Worm (Caenorhabditis elegans): ENCODE measurements around the gene srd-31.

DNA sequence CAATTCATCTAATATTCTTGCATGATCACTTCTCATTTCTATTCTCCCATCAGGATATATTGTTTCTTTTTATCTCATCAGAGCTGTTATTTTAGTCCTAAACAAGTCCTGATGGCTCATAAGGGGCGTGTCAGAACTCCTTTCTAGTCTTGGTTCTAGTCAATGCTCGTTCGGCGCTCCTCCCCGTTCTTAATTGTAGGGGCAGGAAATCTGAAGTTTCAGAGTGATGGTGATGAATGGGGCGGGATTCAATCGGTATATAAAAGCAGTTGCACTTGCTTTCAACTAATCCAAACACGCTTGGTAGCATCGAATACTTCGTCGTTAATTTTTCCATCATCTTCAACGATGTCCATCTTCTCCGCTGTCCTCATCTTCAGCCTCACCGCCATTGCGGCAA is 37.7 kb upstream of the srd-31 start, which contains the start of gene C12D5.4:
- no peak for TF ChIP-seq flt-1 (GFP tag; IDR thresholded peaks at IDR 0.05)
- no peak for TF ChIP-seq tab-1 (GFP tag; IDR thresholded peaks at IDR 0.05)
- no peak for TF ChIP-seq klf-2 (GFP tag; conservative IDR thresholded peaks at IDR 0.05)
- TF ChIP-seq ref-1 (GFP tag; conservative IDR thresholded peaks at IDR 0.05): no peak
- TF ChIP-seq ztf-23 (GFP tag; IDR thresholded peaks at IDR 0.05): no peak
- no peak for TF ChIP-seq med-1 (GFP tag; optimal IDR thresholded peaks at IDR 0.05; ENCODE audit: insufficient read depth)
- no peak for TF ChIP-seq T22C8.4 (GFP tag; IDR thresholded peaks at IDR 0.05)
- no peak for TF ChIP-seq ztf-29 (GFP tag; IDR thresholded peaks at IDR 0.05)
- no peak for TF ChIP-seq cog-1 (tag; optimal IDR thresholded peaks at IDR 0.05)

Measured in whole organism, midembryonic.